Worm (Caenorhabditis elegans) whole organism, young adult: ENCODE results near the gene tag-297.
"Not testable (repeated sequence)": the region's sequence is repeated elsewhere in the genome, so short reads cannot be mapped to it uniquely, and the experiment has no call there.

Experiments used
- B0035.1 ChIP-seq: sonication (generic microtip); optimal IDR thresholded peaks from 2 replicates; lab custom pipeline; 2016; ENCODE audit warnings: missing genetic modification characterization, mild to moderate bottlenecking, missing compliant biosample characterization, missing genotype, missing genetic modification reagents
- D2030.7 ChIP-seq: fragments of 200-800 bp; sonication (Bioruptor generic); IDR thresholded peaks from 2 replicates; pipeline ENCODE4 v1.3.6; 2022; ENCODE audit warnings: missing genetic modification reagents, missing genetic modification characterization, missing compliant biosample characterization
- F23B12.7 ChIP-seq: sonication (generic microtip); optimal IDR thresholded peaks from 2 replicates; lab custom pipeline; 2017; ENCODE audit warnings: missing genetic modification characterization, mild to moderate bottlenecking, missing compliant biosample characterization, antibody characterized with exemption, moderate library complexity; ENCODE audit not compliant: insufficient read depth
- K11D2.4 ChIP-seq: fragments of 200-800 bp; sonication (Bioruptor generic); IDR thresholded peaks from 2 replicates; pipeline ENCODE4 v1.3.6; 2022; ENCODE audit warnings: missing genetic modification reagents, missing genetic modification characterization, missing compliant biosample characterization
- Y56A3A.18 ChIP-seq: fragments of 200-800 bp; sonication (Bioruptor generic); IDR thresholded peaks from 2 replicates; pipeline ENCODE4 v1.3.6; 2022; ENCODE audit warnings: missing genetic modification reagents, missing genetic modification characterization, missing compliant biosample characterization
- Y67H2A.10 ChIP-seq: fragments of 200-800 bp; sonication (Bioruptor generic); conservative IDR thresholded peaks from 2 replicates; pipeline ENCODE4 v1.3.6; 2022; ENCODE audit warnings: missing genetic modification reagents, missing genetic modification characterization, missing compliant biosample characterization
- Y79H2A.3 ChIP-seq: fragments of 200-800 bp; sonication (Bioruptor generic); conservative IDR thresholded peaks from 2 replicates; pipeline ENCODE4 v1.3.6; 2022; ENCODE audit warnings: missing genetic modification reagents, missing genetic modification characterization, missing compliant biosample characterization
- ceh-27 ChIP-seq: fragments of 200-800 bp; sonication (Bioruptor generic); optimal IDR thresholded peaks from 2 replicates; lab custom pipeline; 2018; ENCODE audit warnings: mild to moderate bottlenecking, missing genetic modification characterization, moderate library complexity, missing compliant biosample characterization
- ceh-40 ChIP-seq: fragments of 200-800 bp; sonication (Bioruptor generic); IDR thresholded peaks from 2 replicates; pipeline ENCODE4 v1.3.6; 2022; ENCODE audit warnings: missing genetic modification characterization, missing compliant biosample characterization
- dox-1 ChIP-seq: fragments of 200-800 bp; sonication (Bioruptor generic); IDR thresholded peaks from 2 replicates; pipeline ENCODE4 v1.3.6; 2022; ENCODE audit warnings: missing genetic modification reagents, missing genetic modification characterization, missing compliant biosample characterization
- egl-44 ChIP-seq: fragments of 200-800 bp; sonication (Bioruptor generic); IDR thresholded peaks from 2 replicates; pipeline ENCODE4 v1.3.6; 2022; ENCODE audit warnings: missing genetic modification reagents, missing genetic modification characterization, missing compliant biosample characterization
- ekl-4 ChIP-seq: fragments of 200-800 bp; sonication (Bioruptor generic); IDR thresholded peaks from 2 replicates; pipeline ENCODE4 v1.3.6; 2022; ENCODE audit warnings: missing genetic modification reagents, missing genetic modification characterization, missing compliant biosample characterization
- him-1 ChIP-seq: sonication (generic microtip); optimal IDR thresholded peaks from 2 replicates; lab custom pipeline; 2016; ENCODE audit warnings: missing genotype, missing genetic modification reagents, missing genetic modification characterization, missing compliant biosample characterization
- hmg-1.2 ChIP-seq: fragments of 200-800 bp; sonication (Bioruptor generic); IDR thresholded peaks from 2 replicates; pipeline ENCODE4 v1.3.6; 2022; ENCODE audit warnings: missing genetic modification reagents, missing genetic modification characterization, missing compliant biosample characterization
- hmg-20 ChIP-seq: fragments of 200-800 bp; sonication (Bioruptor generic); IDR thresholded peaks from 2 replicates; pipeline ENCODE4 v1.3.6; 2022; ENCODE audit warnings: missing genetic modification reagents, missing genetic modification characterization, missing compliant biosample characterization
- lin-26 ChIP-seq: fragments of 200-800 bp; sonication (Bioruptor generic); IDR thresholded peaks from 2 replicates; pipeline ENCODE4 v1.3.6; 2022; ENCODE audit warnings: missing genetic modification reagents, missing genetic modification characterization, missing compliant biosample characterization
- madf-6 ChIP-seq: fragments of 200-800 bp; sonication (Bioruptor generic); IDR thresholded peaks from 2 replicates; pipeline ENCODE4 v1.3.6; 2022; ENCODE audit warnings: missing genetic modification reagents, missing genetic modification characterization, missing compliant biosample characterization
- mcd-1 ChIP-seq: fragments of 200-800 bp; sonication (Bioruptor generic); IDR thresholded peaks from 2 replicates; pipeline ENCODE4 v1.3.6; 2022; ENCODE audit warnings: missing genetic modification reagents, missing genetic modification characterization, missing compliant biosample characterization
- mes-4 ChIP-seq: sonication (generic microtip); optimal IDR thresholded peaks from 2 replicates; lab custom pipeline; 2016; ENCODE audit warnings: missing genotype, missing genetic modification characterization, missing compliant biosample characterization
- nfya-2 ChIP-seq: fragments of 200-800 bp; sonication (Bioruptor generic); IDR thresholded peaks from 2 replicates; pipeline ENCODE4 v1.3.6; 2022; ENCODE audit warnings: missing genetic modification reagents, missing genetic modification characterization, missing compliant biosample characterization
- nfyb-1 ChIP-seq: fragments of 200-800 bp; sonication (Bioruptor generic); IDR thresholded peaks from 2 replicates; pipeline ENCODE4 v1.3.6; 2022; ENCODE audit warnings: missing genetic modification reagents, missing genetic modification characterization, missing compliant biosample characterization
- rcor-1 ChIP-seq: fragments of 200-800 bp; sonication (Bioruptor generic); IDR thresholded peaks from 2 replicates; pipeline ENCODE4 v1.3.6; 2022; ENCODE audit warnings: missing genetic modification reagents, missing genetic modification characterization, missing compliant biosample characterization
- rpc-1 ChIP-seq, 2 experiments: fragments of 150-350 bp in 1 of 2; sonication (generic microtip) in 1 of 2; optimal IDR thresholded peaks; 2 replicates each; lab custom pipeline; 2014 to 2018; ENCODE audit warnings: missing biosample characterization in 1 of 2, missing genetic modification characterization in 1 of 2, missing genetic modification reagents in 1 of 2, missing genotype in 1 of 2
- sdz-38 ChIP-seq: sonication (generic microtip); optimal IDR thresholded peaks from 2 replicates; lab custom pipeline; 2016; ENCODE audit warnings: missing genotype, missing genetic modification characterization, missing compliant biosample characterization
- snpc-1.1 ChIP-seq: sonication (generic microtip); optimal IDR thresholded peaks from 2 replicates; lab custom pipeline; 2017; ENCODE audit warnings: missing genetic modification characterization, mild to moderate bottlenecking, missing compliant biosample characterization, antibody characterized with exemption, moderate library complexity, missing genotype, missing genetic modification reagents; ENCODE audit not compliant: insufficient read depth
- snpc-4 ChIP-seq, 5 experiments: fragments of 150-350 bp in 1 of 5; sonication (generic microtip) in 4 of 5; optimal IDR thresholded peaks; 2 replicates each; lab custom pipeline; 2014 to 2018; ENCODE audit warnings: missing genetic modification characterization in 5 of 5, missing biosample characterization in 3 of 5, antibody characterized with exemption in 2 of 5, mild to moderate bottlenecking in 2 of 5, missing compliant biosample characterization in 2 of 5, missing genotype in 2 of 5, moderate library complexity in 2 of 5, missing genetic modification reagents in 1 of 5
- somi-1 ChIP-seq: fragments of 200-800 bp; sonication (Bioruptor generic); optimal IDR thresholded peaks from 2 replicates; lab custom pipeline; 2018; ENCODE audit warnings: mild to moderate bottlenecking, missing genetic modification characterization, missing compliant biosample characterization
- sptf-2 ChIP-seq: fragments of 200-800 bp; sonication (Bioruptor generic); optimal IDR thresholded peaks from 2 replicates; lab custom pipeline; 2018; ENCODE audit warnings: mild to moderate bottlenecking, missing genetic modification characterization, missing compliant biosample characterization
- tbp1 ChIP-seq: fragments of 200-800 bp; sonication (Bioruptor generic); optimal IDR thresholded peaks from 2 replicates; lab custom pipeline; 2018; ENCODE audit warnings: mild to moderate bottlenecking, missing genetic modification characterization, missing compliant biosample characterization
- tlf-1 ChIP-seq: fragments of 200-800 bp; sonication (Bioruptor generic); optimal IDR thresholded peaks from 2 replicates; lab custom pipeline; 2018; ENCODE audit warnings: mild to moderate bottlenecking, missing genetic modification characterization, missing compliant biosample characterization
- unc-62 ChIP-seq: fragments of 150-350 bp; optimal IDR thresholded peaks from 2 replicates; lab custom pipeline; 2014; ENCODE audit warnings: missing biosample characterization, missing genetic modification reagents, missing genetic modification characterization
- xnd-1 ChIP-seq: sonication (generic microtip); optimal IDR thresholded peaks from 2 replicates; lab custom pipeline; 2016; ENCODE audit warnings: missing genotype, missing genetic modification reagents, missing genetic modification characterization, missing compliant biosample characterization
- zfh-2 ChIP-seq: fragments of 200-800 bp; sonication (Bioruptor generic); conservative IDR thresholded peaks from 2 replicates; pipeline ENCODE4 v1.3.6; 2022; ENCODE audit warnings: missing genetic modification reagents, missing genetic modification characterization, missing compliant biosample characterization
- ztf-25 ChIP-seq: fragments of 200-800 bp; sonication (Bioruptor generic); IDR thresholded peaks from 2 replicates; pipeline ENCODE4 v1.3.6; 2022; ENCODE audit warnings: missing genetic modification reagents, missing genetic modification characterization, missing compliant biosample characterization
- ztf-28 ChIP-seq: fragments of 200-800 bp; sonication (Bioruptor generic); IDR thresholded peaks from 2 replicates; pipeline ENCODE4 v1.3.6; 2022; ENCODE audit warnings: missing genetic modification reagents, missing genetic modification characterization, missing compliant biosample characterization

tag-297 gene

ce11 chrII:14635179-14635578 lies 7.7 kb downstream of the tag-297 start (continued):
- no peak for TF ChIP-seq sptf-2 (GFP tag; lab: Kevin White, UChicago)
- TF ChIP-seq sdz-38 (tag; lab: Kevin White, UChicago): no peak
- 0 out of 2 replicates have a peak, but pooled peaks have one; percentile 38 for TF ChIP-seq zfh-2 (GFP tag; lab: Robert Waterston, UW)
- TF ChIP-seq ztf-25 (GFP tag; lab: Robert Waterston, UW): peak; percentile 68; the same call in 1 of the 2 replicates
- TF ChIP-seq ceh-27: peak; percentile 20
- peak; percentile 79 for TF ChIP-seq egl-44
- peak; percentile 56 for TF ChIP-seq him-1 (tag; lab: Kevin White, UChicago)
- no peak for TF ChIP-seq Y79H2A.3 (GFP tag; lab: Robert Waterston, UW)
- no peak for TF ChIP-seq ekl-4 (GFP tag; lab: Robert Waterston, UW)
- no peak for TF ChIP-seq F23B12.7
- 0 out of 2 replicates have a peak, but pooled peaks have one; percentile 22 for TF ChIP-seq K11D2.4
- no peak for TF ChIP-seq mes-4 (tag; lab: Kevin White, UChicago)
- TF ChIP-seq somi-1 (GFP tag; lab: Kevin White, UChicago): no peak
- TF ChIP-seq Y67H2A.10 (GFP tag; lab: Robert Waterston, UW): no peak
- TF ChIP-seq Y56A3A.18 (GFP tag; lab: Robert Waterston, UW): 0 out of 2 replicates have a peak, but pooled peaks have one; percentile 41
- no peak for TF ChIP-seq ceh-40 (GFP tag; lab: Robert Waterston, UW)
- no peak for TF ChIP-seq xnd-1 (tag; lab: Kevin White, UChicago)
- no peak for TF ChIP-seq unc-62 (GFP tag; lab: Kevin White, UChicago)
- TF ChIP-seq nfya-2: no peak
- no peak for TF ChIP-seq ztf-28
- TF ChIP-seq tlf-1: no peak
- TF ChIP-seq snpc-1.1 (tag; lab: Kevin White, UChicago): no peak
- TF ChIP-seq B0035.1 (tag; lab: Kevin White, UChicago): no peak
- TF ChIP-seq rpc-1 (optimal IDR thresholded peaks at IDR 0.05; lab: Kevin White, UChicago): peak; percentile 67
- peak; percentile 72 for TF ChIP-seq rpc-1 (tag; optimal IDR thresholded peaks at IDR 0.05; lab: Kevin White, UChicago)
- TF ChIP-seq hmg-20 (GFP tag; lab: Robert Waterston, UW): peak; percentile 63; the same call in 1 of the 2 replicates
- TF ChIP-seq lin-26: peak; percentile 74

ce11 chrII:14635895-14636294 lies 8.5 kb downstream of the tag-297 start:
- TF ChIP-seq madf-6 (peak; percentile 53; the same call in 1 of the 2 replicates), hmg-1.2 (GFP tag; lab: Robert Waterston, UW) (peak; percentile 81), D2030.7 (GFP tag; lab: Robert Waterston, UW) (peak; percentile 40; the same call in 1 of the 2 replicates), rcor-1 (GFP tag; lab: Robert Waterston, UW) (peak; percentile 45), zfh-2 (GFP tag; lab: Robert Waterston, UW) (0 out of 2 replicates have a peak, but pooled peaks have one; percentile 19), snpc-1.1 (tag; lab: Kevin White, UChicago) (peak; percentile 77), snpc-4 (tag; optimal IDR thresholded peaks at IDR 0.05; lab: Kevin White, UChicago) (peak in 3 of 4 experiments; percentile 61 to 95 (median 94)), rpc-1 (optimal IDR thresholded peaks at IDR 0.05; lab: Kevin White, UChicago) (peak; percentile 33), rpc-1 (tag; optimal IDR thresholded peaks at IDR 0.05; lab: Kevin White, UChicago) (peak; percentile 56), mcd-1 (GFP tag; lab: Robert Waterston, UW) (0 out of 2 replicates have a peak, but pooled peaks have one; percentile 26), tbp1 (GFP tag; lab: Kevin White, UChicago) (peak; percentile 64), nfyb-1 (GFP tag; lab: Robert Waterston, UW) (peak; percentile 64), dox-1 (GFP tag; lab: Robert Waterston, UW) (peak; percentile 50; the same call in 1 of the 2 replicates)
- TF ChIP-seq snpc-4 (GFP tag; optimal IDR thresholded peaks at IDR 0.05; lab: Kevin White, UChicago): not testable (repeated sequence)
